Fruit fly (Drosophila melanogaster) whole organism, embryonic: ENCODE results near the gene CG34409.
A peak's percentile ranks its signal among the peaks of the same experiment; 100 is the strongest.

Source experiments
- BtbVII ChIP-seq: fragments of 200-800 bp; sonication (Bioruptor generic); optimal IDR thresholded peaks from 3 replicates; lab custom pipeline; 2017; ENCODE audit warnings: missing biosample characterization, mild to moderate bottlenecking, missing genetic modification characterization
- CG10209 ChIP-seq: fragments of 200-800 bp; sonication (Bioruptor generic); optimal IDR thresholded peaks from 3 replicates; lab custom pipeline; 2017; ENCODE audit warnings: missing biosample characterization, mild to moderate bottlenecking, missing genetic modification characterization, missing genetic modification reagents
- CG10431 ChIP-seq: fragments of 200-800 bp; sonication (Bioruptor generic); optimal IDR thresholded peaks from 3 replicates; lab custom pipeline; 2018; ENCODE audit warnings: missing biosample characterization, mild to moderate bottlenecking, missing genetic modification characterization
- CG10979 ChIP-seq: fragments of 200-800 bp; sonication (Bioruptor generic); optimal IDR thresholded peaks from 2 replicates; lab custom pipeline; 2018; ENCODE audit warnings: missing biosample characterization, mild to moderate bottlenecking, missing genetic modification characterization, moderate library complexity
- CG11085 ChIP-seq: fragments of 200-800 bp; sonication (Bioruptor generic); IDR thresholded peaks from 2 replicates; pipeline ENCODE4 v1.3.6; 2022; ENCODE audit warnings: missing biosample characterization, missing genetic modification characterization
- CG11723 ChIP-seq: fragments of 200-800 bp; sonication (Bioruptor generic); optimal IDR thresholded peaks from 2 replicates; lab custom pipeline; 2017; ENCODE audit warnings: missing biosample characterization, mild to moderate bottlenecking, missing genetic modification characterization
- CG12104 ChIP-seq: fragments of 200-800 bp; sonication (Bioruptor generic); optimal IDR thresholded peaks from 3 replicates; lab custom pipeline; 2016; ENCODE audit warnings: missing biosample characterization, missing genetic modification characterization
- CG12299 ChIP-seq: fragments of 200-800 bp; sonication (Bioruptor generic); optimal IDR thresholded peaks from 2 replicates; lab custom pipeline; 2018; ENCODE audit warnings: missing biosample characterization, mild to moderate bottlenecking, missing genetic modification characterization
- CG12744 ChIP-seq: fragments of 200-800 bp; sonication (Bioruptor generic); optimal IDR thresholded peaks from 2 replicates; lab custom pipeline; 2016; ENCODE audit warnings: missing biosample characterization, missing genetic modification characterization
- CG13287 ChIP-seq: fragments of 200-800 bp; sonication (Bioruptor generic); IDR thresholded peaks from 2 replicates; pipeline ENCODE4 v1.3.6; 2022; ENCODE audit warnings: missing biosample characterization, missing genetic modification characterization; ENCODE audit not compliant: partially characterized antibody
- CG15011 ChIP-seq: fragments of 200-800 bp; sonication (Bioruptor generic); optimal IDR thresholded peaks from 3 replicates; lab custom pipeline; 2018; ENCODE audit warnings: missing biosample characterization, mild to moderate bottlenecking, missing genetic modification characterization
- CG15269 ChIP-seq: fragments of 200-800 bp; sonication (Bioruptor generic); optimal IDR thresholded peaks from 2 replicates; lab custom pipeline; 2018; ENCODE audit warnings: missing biosample characterization, mild to moderate bottlenecking, missing genetic modification characterization, moderate library complexity
- CG16815 ChIP-seq: fragments of 200-800 bp; sonication (Bioruptor generic); optimal IDR thresholded peaks from 3 replicates; lab custom pipeline; 2017; ENCODE audit warnings: missing biosample characterization, mild to moderate bottlenecking, missing genetic modification characterization
- CG17568 ChIP-seq: fragments of 200-800 bp; sonication (Bioruptor generic); optimal IDR thresholded peaks from 2 replicates; lab custom pipeline; 2018; ENCODE audit warnings: missing biosample characterization, mild to moderate bottlenecking, missing genetic modification characterization, moderate library complexity
- CG18599 ChIP-seq: fragments of 200-800 bp; sonication (Bioruptor generic); optimal IDR thresholded peaks from 3 replicates; lab custom pipeline; 2017; ENCODE audit warnings: missing biosample characterization, missing genetic modification characterization, mild to moderate bottlenecking, moderate library complexity, missing genetic modification reagents
- CG3163 ChIP-seq: fragments of 200-800 bp; sonication (Bioruptor generic); optimal IDR thresholded peaks from 3 replicates; lab custom pipeline; 2016; ENCODE audit warnings: missing biosample characterization, missing genetic modification characterization
- CG34422 ChIP-seq: fragments of 200-800 bp; sonication (Bioruptor generic); IDR thresholded peaks from 3 replicates; pipeline ENCODE4 v1.3.6; 2022; ENCODE audit warnings: missing biosample characterization, missing genetic modification characterization
- CG4328 ChIP-seq: fragments of 200-800 bp; sonication (Bioruptor generic); optimal IDR thresholded peaks from 3 replicates; lab custom pipeline; 2017; ENCODE audit warnings: missing biosample characterization, missing genetic modification reagents, missing genetic modification characterization
- CG4854 ChIP-seq: fragments of 200-800 bp; sonication (Bioruptor generic); optimal IDR thresholded peaks from 2 replicates; lab custom pipeline; 2016; ENCODE audit warnings: missing biosample characterization, missing genetic modification characterization, inconsistent platforms
- CG6175 ChIP-seq: fragments of 200-800 bp; sonication (Bioruptor generic); IDR thresholded peaks from 3 replicates; pipeline ENCODE4 v1.3.6; 2022; ENCODE audit warnings: missing biosample characterization, missing genetic modification characterization
- CG9437 ChIP-seq: fragments of 200-800 bp; sonication (Bioruptor generic); optimal IDR thresholded peaks from 2 replicates; lab custom pipeline; 2018; ENCODE audit warnings: missing biosample characterization, mild to moderate bottlenecking, missing genetic modification characterization
- CG9817 ChIP-seq: fragments of 200-800 bp; sonication (Bioruptor generic); optimal IDR thresholded peaks from 2 replicates; lab custom pipeline; 2018; ENCODE audit warnings: missing biosample characterization, mild to moderate bottlenecking, missing genetic modification characterization, moderate library complexity
- CG9932 ChIP-seq: fragments of 200-800 bp; sonication (Bioruptor generic); IDR thresholded peaks from 2 replicates; pipeline ENCODE4 v1.3.6; 2022; ENCODE audit warnings: missing biosample characterization, missing genetic modification characterization
- Camta ChIP-seq: fragments of 200-800 bp; sonication (Bioruptor generic); optimal IDR thresholded peaks from 2 replicates; lab custom pipeline; 2016; ENCODE audit warnings: missing biosample characterization, missing genetic modification characterization
- Dbx ChIP-seq: fragments of 200-800 bp; sonication (Bioruptor generic); IDR thresholded peaks from 3 replicates; pipeline ENCODE4 v1.3.6; 2022; ENCODE audit warnings: missing biosample characterization, missing genetic modification characterization
- Drgx ChIP-seq: fragments of 200-800 bp; sonication (Bioruptor generic); IDR thresholded peaks from 2 replicates; pipeline ENCODE4 v1.3.6; 2022; ENCODE audit warnings: missing biosample characterization, missing genetic modification characterization
- E2f1 ChIP-seq: fragments of 200-800 bp; sonication (Bioruptor generic); IDR thresholded peaks from 2 replicates; pipeline ENCODE4 v1.3.6; 2022; ENCODE audit warnings: missing biosample characterization, missing genetic modification characterization
- Hr3 ChIP-seq: fragments of 200-800 bp; sonication (Bioruptor generic); optimal IDR thresholded peaks from 3 replicates; lab custom pipeline; 2016; ENCODE audit warnings: missing biosample characterization, missing genetic modification characterization
- Lpt ChIP-seq: fragments of >200 bp; optimal IDR thresholded peaks from 2 replicates; lab custom pipeline; 2018; ENCODE audit warnings: missing biosample characterization, missing genetic modification characterization
- Med ChIP-seq: fragments of 200-800 bp; sonication (Bioruptor generic); peaks from one replicate; lab custom pipeline; 2016; ENCODE audit warnings: missing biosample characterization, missing genetic modification characterization, mild to moderate bottlenecking, inconsistent platforms, moderate library complexity
- NfI ChIP-seq: fragments of 200-800 bp; sonication (Bioruptor generic); optimal IDR thresholded peaks from 3 replicates; lab custom pipeline; 2018; ENCODE audit warnings: missing biosample characterization, mild to moderate bottlenecking, missing genetic modification characterization, moderate library complexity
- Scr ChIP-seq: fragments of 200-800 bp; sonication (Bioruptor generic); IDR thresholded peaks from 2 replicates; pipeline ENCODE4 v1.3.6; 2022; ENCODE audit warnings: missing biosample characterization, missing genetic modification characterization; ENCODE audit not compliant: partially characterized antibody
- Side ChIP-seq: fragments of 200-800 bp; sonication (Bioruptor generic); optimal IDR thresholded peaks from 2 replicates; lab custom pipeline; 2016; ENCODE audit warnings: missing biosample characterization, missing genetic modification characterization
- Ssrp ChIP-seq: fragments of 200-800 bp; sonication (Bioruptor generic); optimal IDR thresholded peaks from 2 replicates; lab custom pipeline; 2018; ENCODE audit warnings: missing biosample characterization, mild to moderate bottlenecking, missing genetic modification characterization, moderate library complexity
- Trl ChIP-seq, 3 experiments: fragments of >200 bp in 2 of 3; fragments of 200-800 bp in 1 of 3; sonication (Bioruptor generic) in 1 of 3; optimal IDR thresholded peaks; 2 replicates in 1 of 3; 3 replicates in 2 of 3; lab custom pipeline; 2016 to 2017; ENCODE audit warnings: missing biosample characterization in 1 of 3, missing genetic modification characterization in 1 of 3
- chm ChIP-seq: fragments of 200-800 bp; sonication (Bioruptor generic); IDR thresholded peaks from 2 replicates; pipeline ENCODE4 v1.3.6; 2022; ENCODE audit warnings: missing biosample characterization, missing genetic modification characterization
- croc ChIP-seq: fragments of 200-800 bp; sonication (Bioruptor generic); conservative IDR thresholded peaks from 3 replicates; pipeline ENCODE4 v1.3.6; 2022; ENCODE audit warnings: missing biosample characterization, missing genetic modification characterization
- hb ChIP-seq: fragments of 200-800 bp; sonication (Bioruptor generic); IDR thresholded peaks from 3 replicates; pipeline ENCODE4 v1.3.6; 2022; ENCODE audit warnings: missing biosample characterization, missing genetic modification characterization; ENCODE audit not compliant: partially characterized antibody
- hbn ChIP-seq: fragments of 200-800 bp; sonication (Bioruptor generic); IDR thresholded peaks from 2 replicates; pipeline ENCODE4 v1.3.6; 2022; ENCODE audit warnings: missing biosample characterization, missing genetic modification characterization; ENCODE audit not compliant: partially characterized antibody
- insv ChIP-seq, 2 experiments: fragments of 200-800 bp; sonication (Bioruptor generic); optimal IDR thresholded peaks; 3 replicates each; lab custom pipeline; 2016 to 2018; ENCODE audit warnings: missing biosample characterization in 2 of 2, missing genetic modification characterization in 2 of 2
- klu ChIP-seq: fragments of 200-800 bp; sonication (Bioruptor generic); IDR thresholded peaks from 2 replicates; pipeline ENCODE4 v1.3.6; 2022; ENCODE audit warnings: missing biosample characterization, missing genetic modification characterization
- kni ChIP-seq: fragments of 200-800 bp; sonication (Bioruptor generic); optimal IDR thresholded peaks from 3 replicates; lab custom pipeline; 2017; ENCODE audit warnings: mild to moderate bottlenecking, missing biosample characterization, missing genetic modification reagents, missing genetic modification characterization
- lilli ChIP-seq: fragments of 200-800 bp; sonication (Bioruptor generic); optimal IDR thresholded peaks from 3 replicates; lab custom pipeline; 2016; ENCODE audit warnings: missing biosample characterization, missing genetic modification characterization
- maf-S ChIP-seq: fragments of 200-800 bp; sonication (Bioruptor generic); optimal IDR thresholded peaks from 2 replicates; lab custom pipeline; 2016; ENCODE audit warnings: missing biosample characterization, missing genetic modification characterization
- repo ChIP-seq: fragments of 200-800 bp; sonication (Bioruptor generic); optimal IDR thresholded peaks from 2 replicates; lab custom pipeline; 2016; ENCODE audit warnings: missing biosample characterization, missing genetic modification characterization
- sima ChIP-seq: fragments of 200-800 bp; sonication (Bioruptor generic); optimal IDR thresholded peaks from 2 replicates; lab custom pipeline; 2016; ENCODE audit warnings: missing biosample characterization, missing genetic modification characterization
- sisA ChIP-seq: fragments of 200-800 bp; sonication (Bioruptor generic); IDR thresholded peaks from 2 replicates; pipeline ENCODE4 v1.3.6; 2022; ENCODE audit warnings: missing biosample characterization, missing genetic modification characterization
- wek ChIP-seq: fragments of 200-800 bp; sonication (Bioruptor generic); optimal IDR thresholded peaks from 3 replicates; lab custom pipeline; 2018; ENCODE audit warnings: missing biosample characterization, mild to moderate bottlenecking, missing genetic modification characterization, moderate library complexity

The CG34409 gene

dm6 chr3R:9783240-9783917, 37.2 kb upstream of the CG34409 start (continued):
- no peak for TF ChIP-seq CG16815 (GFP tag; lab: Kevin White, UChicago)
- no peak for TF ChIP-seq wek (GFP tag; lab: Kevin White, UChicago)
- TF ChIP-seq insv (GFP tag; optimal IDR thresholded peaks at IDR 0.05; lab: Kevin White, UChicago): no peak
- no peak for TF ChIP-seq Lpt (GFP tag; lab: Kevin White, UChicago)
- TF ChIP-seq CG13287 (GFP tag; lab: Robert Waterston, UW): no peak
- no peak for TF ChIP-seq maf-S (GFP tag; lab: Kevin White, UChicago)
- TF ChIP-seq hbn: no peak
- TF ChIP-seq Camta: no peak
- TF ChIP-seq CG12104: no peak
- TF ChIP-seq sima (GFP tag; lab: Kevin White, UChicago): no peak
- TF ChIP-seq CG17568 (GFP tag; lab: Kevin White, UChicago): no peak
- TF ChIP-seq kni: no peak
- TF ChIP-seq CG18599 (GFP tag; lab: Kevin White, UChicago): peak; percentile 7
- no peak for TF ChIP-seq CG12744
- no peak for TF ChIP-seq CG4854
- no peak for TF ChIP-seq CG11085 (GFP tag; lab: Robert Waterston, UW)
- no peak for TF ChIP-seq E2f1 (GFP tag; lab: Robert Waterston, UW)
- no peak for TF ChIP-seq CG15269
- TF ChIP-seq Ssrp (tag; lab: Kevin White, UChicago): no peak
- TF ChIP-seq CG10431: no peak
- TF ChIP-seq CG11723: no peak
- no peak for TF ChIP-seq CG15011 (GFP tag; lab: Kevin White, UChicago)
- TF ChIP-seq sisA: no peak
- TF ChIP-seq NfI (GFP tag; lab: Kevin White, UChicago): no peak

dm6 chr3R:9779764-9780163, 33.6 kb upstream of the CG34409 start, which contains the start of gene CG12947:
CG12947 (plus strand) TSS chr3R:9780064.
- TF ChIP-seq CG10979 (tag; lab: Kevin White, UChicago): no peak
- 0 out of 2 replicates have a peak, but pooled peaks have one; percentile 21 for TF ChIP-seq Drgx (GFP tag; lab: Robert Waterston, UW)
- no peak for TF ChIP-seq CG4328 (GFP tag; lab: Kevin White, UChicago)
- TF ChIP-seq Scr (GFP tag; lab: Robert Waterston, UW): peak; percentile 11; the same call in 1 of the 2 replicates
- TF ChIP-seq CG6175 (GFP tag; lab: Robert Waterston, UW): 0 out of 3 replicates have a peak, but pooled peaks have one; percentile 45
- 0 out of 2 replicates have a peak, but pooled peaks have one; percentile 12 for TF ChIP-seq chm
- 0 out of 3 replicates have a peak, but pooled peaks have one; percentile 16 for TF ChIP-seq CG34422 (GFP tag; lab: Robert Waterston, UW)
- TF ChIP-seq CG12299 (tag; lab: Kevin White, UChicago): no peak
- TF ChIP-seq Med (GFP tag; lab: Kevin White, UChicago): peak; percentile 51
- TF ChIP-seq CG9932 (GFP tag; lab: Robert Waterston, UW): 0 out of 2 replicates have a peak, but pooled peaks have one; percentile 11
- TF ChIP-seq Dbx: 0 out of 3 replicates have a peak, but pooled peaks have one; percentile 14
- TF ChIP-seq CG3163 (GFP tag; lab: Kevin White, UChicago): peak; percentile 26

- 0 out of 3 replicates have a peak, but pooled peaks have one; percentile 32 for TF ChIP-seq croc
- TF ChIP-seq CG9437 (GFP tag; lab: Kevin White, UChicago): no peak
- TF ChIP-seq lilli: peak; percentile 91
- peak; percentile 72 for TF ChIP-seq CG10209 (GFP tag; lab: Kevin White, UChicago)
- peak; percentile 83 for TF ChIP-seq CG9817 (tag; lab: Kevin White, UChicago)
- peak; percentile 50 for TF ChIP-seq Hr3 (GFP tag; lab: Kevin White, UChicago)
- peak; percentile 31; the same call in 1 of the 2 replicates for TF ChIP-seq klu (GFP tag; lab: Robert Waterston, UW)
- TF ChIP-seq Trl (optimal IDR thresholded peaks at IDR 0.05; lab: Kevin White, UChicago): no peak
- peak; percentile 91 for TF ChIP-seq Trl (GFP tag; optimal IDR thresholded peaks at IDR 0.05; lab: Kevin White, UChicago)
- peak; percentile 86 for TF ChIP-seq Side
- TF ChIP-seq repo (GFP tag; lab: Kevin White, UChicago): peak; percentile 71
- peak; percentile 89 for TF ChIP-seq hb (GFP tag; lab: Robert Waterston, UW)
- peak; percentile 78 for TF ChIP-seq BtbVII (GFP tag; lab: Kevin White, UChicago)
These were observed 31.8 kb upstream of the CG34409 start, which contains the start of gene RpS29 for dm6 chr3R:9777941-9778360. RpS29 (plus strand) TSS chr3R:9778042.
